Worm (Caenorhabditis elegans) whole organism, L3 larva: ENCODE data around the gene F35E8.7.

Experiments used
- R02D3.7 ChIP-seq: fragments of 150-350 bp; optimal IDR thresholded peaks from 2 replicates; lab custom pipeline; 2014; ENCODE audit warnings: missing biosample characterization, missing genetic modification characterization
- ama-1 ChIP-seq: fragments of 150-350 bp; optimal IDR thresholded peaks from 2 replicates; lab custom pipeline; 2018
- ceh-16 ChIP-seq: sonication (generic microtip); optimal IDR thresholded peaks from 2 replicates; lab custom pipeline; 2017; ENCODE audit warnings: missing biosample characterization, missing genetic modification characterization
- ceh-28 ChIP-seq: fragments of 150-350 bp; optimal IDR thresholded peaks from 2 replicates; lab custom pipeline; 2014; ENCODE audit warnings: missing biosample characterization, missing genetic modification reagents, missing genetic modification characterization
- ceh-9 ChIP-seq: sonication (generic microtip); optimal IDR thresholded peaks from 2 replicates; lab custom pipeline; 2018; ENCODE audit warnings: missing biosample characterization, missing genetic modification characterization
- daf-12 ChIP-seq: fragments of 150-350 bp; optimal IDR thresholded peaks from 2 replicates; lab custom pipeline; 2014; ENCODE audit warnings: missing biosample characterization, missing genetic modification reagents, missing genetic modification characterization
- egl-27 ChIP-seq: sonication (generic microtip); optimal IDR thresholded peaks from 4 replicates; lab custom pipeline; 2017; ENCODE audit warnings: missing biosample characterization, missing genetic modification reagents, missing genetic modification characterization
- egl-5 ChIP-seq: fragments of 150-350 bp; optimal IDR thresholded peaks from 2 replicates; lab custom pipeline; 2017; ENCODE audit warnings: missing biosample characterization, missing genetic modification reagents, missing genetic modification characterization, inconsistent platforms
- elt-2 ChIP-seq: sonication (generic microtip); optimal IDR thresholded peaks from 2 replicates; lab custom pipeline; 2016; ENCODE audit warnings: missing genetic modification reagents, mild to moderate bottlenecking, missing genetic modification characterization, missing compliant biosample characterization
- elt-3 ChIP-seq, 3 experiments: fragments of 150-350 bp in 1 of 3; sonication (generic microtip) in 2 of 3; optimal IDR thresholded peaks; 2 replicates in 2 of 3; 4 replicates in 1 of 3; lab custom pipeline; 2014 to 2017; ENCODE audit warnings: missing biosample characterization in 3 of 3, missing genetic modification characterization in 3 of 3
- eor-1 ChIP-seq, 2 experiments: fragments of 150-350 bp; optimal IDR thresholded peaks; 2 replicates each; lab custom pipeline; 2014 to 2018; ENCODE audit warnings: missing biosample characterization in 2 of 2, missing genetic modification characterization in 2 of 2
- fkh-10 ChIP-seq: sonication (generic microtip); optimal IDR thresholded peaks from 2 replicates; lab custom pipeline; 2017; ENCODE audit warnings: missing biosample characterization, missing genetic modification reagents, missing genetic modification characterization
- fkh-2 ChIP-seq: fragments of 150-350 bp; optimal IDR thresholded peaks from 2 replicates; lab custom pipeline; 2014; ENCODE audit warnings: missing biosample characterization, missing genetic modification reagents, missing genetic modification characterization
- fos-1 ChIP-seq: fragments of 150-350 bp; optimal IDR thresholded peaks from 2 replicates; lab custom pipeline; 2014; ENCODE audit warnings: missing biosample characterization, missing genetic modification characterization
- hmg-11 ChIP-seq: sonication (generic microtip); optimal IDR thresholded peaks from 2 replicates; lab custom pipeline; 2016; ENCODE audit warnings: missing genetic modification characterization, missing compliant biosample characterization
- jun-1 ChIP-seq: fragments of 150-350 bp; optimal IDR thresholded peaks from 2 replicates; lab custom pipeline; 2014; ENCODE audit warnings: missing biosample characterization, missing genetic modification reagents, missing genetic modification characterization
- lin-15B ChIP-seq: fragments of 150-350 bp; optimal IDR thresholded peaks from 2 replicates; lab custom pipeline; 2014; ENCODE audit warnings: missing biosample characterization, missing genetic modification characterization
- lin-39 ChIP-seq: fragments of 150-350 bp; optimal IDR thresholded peaks from 2 replicates; lab custom pipeline; 2018; ENCODE audit warnings: missing biosample characterization, missing genetic modification reagents, missing genetic modification characterization
- mdl-1 ChIP-seq: fragments of 150-350 bp; optimal IDR thresholded peaks from 2 replicates; lab custom pipeline; 2014; ENCODE audit warnings: missing biosample characterization, missing genetic modification characterization
- mml-1 ChIP-seq: fragments of 150-350 bp; sonication (generic microtip); optimal IDR thresholded peaks from 3 replicates; lab custom pipeline; 2014; ENCODE audit warnings: missing biosample characterization, missing genetic modification characterization
- nfya-1 ChIP-seq: sonication (generic microtip); optimal IDR thresholded peaks from 2 replicates; lab custom pipeline; 2017; ENCODE audit warnings: missing genetic modification characterization, mild to moderate bottlenecking, missing compliant biosample characterization, antibody characterized with exemption, moderate library complexity; ENCODE audit not compliant: insufficient read depth
- nhr-11 ChIP-seq: fragments of 150-350 bp; optimal IDR thresholded peaks from 2 replicates; lab custom pipeline; 2014; ENCODE audit warnings: missing biosample characterization, missing genetic modification characterization
- nhr-12 ChIP-seq: fragments of 150-350 bp; optimal IDR thresholded peaks from 2 replicates; lab custom pipeline; 2014; ENCODE audit warnings: missing biosample characterization, missing genetic modification characterization
- nhr-23 ChIP-seq: fragments of 150-350 bp; optimal IDR thresholded peaks from 2 replicates; lab custom pipeline; 2014; ENCODE audit warnings: missing biosample characterization, missing genetic modification reagents, missing genetic modification characterization
- nhr-237 ChIP-seq: fragments of 150-350 bp; optimal IDR thresholded peaks from 2 replicates; lab custom pipeline; 2014; ENCODE audit warnings: missing biosample characterization, missing genetic modification characterization
- nhr-25 ChIP-seq: sonication (generic microtip); optimal IDR thresholded peaks from 2 replicates; lab custom pipeline; 2017; ENCODE audit warnings: missing biosample characterization, missing genetic modification characterization
- nhr-28 ChIP-seq: fragments of 150-350 bp; optimal IDR thresholded peaks from 2 replicates; lab custom pipeline; 2014; ENCODE audit warnings: missing biosample characterization, missing genetic modification characterization
- nhr-43 ChIP-seq: sonication (generic microtip); optimal IDR thresholded peaks from 2 replicates; lab custom pipeline; 2016; ENCODE audit warnings: mild to moderate bottlenecking, missing genetic modification characterization, missing compliant biosample characterization; ENCODE audit not compliant: poor library complexity, severe bottlenecking
- nhr-67 ChIP-seq: fragments of 150-350 bp; optimal IDR thresholded peaks from 2 replicates; lab custom pipeline; 2014; ENCODE audit warnings: missing biosample characterization, missing genetic modification characterization
- nhr-76 ChIP-seq: fragments of 150-350 bp; sonication (generic microtip); optimal IDR thresholded peaks from 5 replicates; lab custom pipeline; 2014; ENCODE audit warnings: missing biosample characterization, missing genetic modification characterization
- nhr-77 ChIP-seq: fragments of 150-350 bp; optimal IDR thresholded peaks from 2 replicates; lab custom pipeline; 2014; ENCODE audit warnings: missing biosample characterization, missing genetic modification characterization
- pha-4 ChIP-seq: fragments of 150-350 bp; optimal IDR thresholded peaks from 2 replicates; lab custom pipeline; 2014; ENCODE audit warnings: missing biosample characterization, missing genetic modification reagents, missing genetic modification characterization
- pqm-1 ChIP-seq: fragments of 150-350 bp; optimal IDR thresholded peaks from 2 replicates; lab custom pipeline; 2017; ENCODE audit warnings: missing biosample characterization, missing genetic modification characterization, inconsistent platforms
- sea-2 ChIP-seq: fragments of 150-350 bp; sonication (generic microtip); optimal IDR thresholded peaks from 4 replicates; lab custom pipeline; 2014; ENCODE audit warnings: missing biosample characterization, missing genetic modification reagents, missing genetic modification characterization
- skn-1 ChIP-seq: fragments of 150-350 bp; optimal IDR thresholded peaks from 2 replicates; lab custom pipeline; 2014; ENCODE audit warnings: missing biosample characterization, missing genetic modification characterization
- snpc-4 ChIP-seq: fragments of 150-350 bp; optimal IDR thresholded peaks from 2 replicates; lab custom pipeline; 2014; ENCODE audit warnings: missing biosample characterization, missing genetic modification characterization
- unc-39 ChIP-seq: sonication (generic microtip); optimal IDR thresholded peaks from 4 replicates; lab custom pipeline; 2017; ENCODE audit warnings: missing biosample characterization, missing genetic modification characterization
- unc-62 ChIP-seq: fragments of 150-350 bp; sonication (generic microtip); optimal IDR thresholded peaks from 4 replicates; lab custom pipeline; 2014; ENCODE audit warnings: missing biosample characterization, missing genetic modification reagents, missing genetic modification characterization
- ztf-11 ChIP-seq: fragments of 150-350 bp; optimal IDR thresholded peaks from 2 replicates; lab custom pipeline; 2014; ENCODE audit warnings: missing biosample characterization, missing genetic modification characterization
- ztf-4 ChIP-seq: fragments of 150-350 bp; optimal IDR thresholded peaks from 2 replicates; lab custom pipeline; 2014; ENCODE audit warnings: missing biosample characterization, missing genetic modification characterization

The F35E8.7 gene

DNA sequence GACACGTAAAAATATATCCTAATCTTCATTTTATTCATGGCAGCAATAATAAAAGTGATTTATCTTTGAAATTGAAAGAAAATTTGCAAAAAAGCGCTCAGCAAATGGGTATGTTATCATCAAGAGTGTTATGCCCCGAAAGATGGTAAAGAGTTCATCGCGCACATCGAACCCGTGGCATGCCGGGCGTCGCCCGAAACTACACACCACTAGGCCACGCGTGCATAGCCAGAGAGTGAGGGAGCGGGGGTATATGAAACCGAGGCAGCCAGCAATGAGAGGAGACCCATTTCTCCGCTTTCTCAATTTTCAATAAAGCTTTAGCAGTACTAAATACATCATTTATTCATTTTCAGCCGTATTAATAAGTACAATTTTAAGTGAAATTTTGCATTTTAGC, 40.1 kb upstream of the F35E8.7 start (continued):
- peak; percentile 36 for TF ChIP-seq lin-15B (tag; lab: Kevin White, UChicago)

DNA sequence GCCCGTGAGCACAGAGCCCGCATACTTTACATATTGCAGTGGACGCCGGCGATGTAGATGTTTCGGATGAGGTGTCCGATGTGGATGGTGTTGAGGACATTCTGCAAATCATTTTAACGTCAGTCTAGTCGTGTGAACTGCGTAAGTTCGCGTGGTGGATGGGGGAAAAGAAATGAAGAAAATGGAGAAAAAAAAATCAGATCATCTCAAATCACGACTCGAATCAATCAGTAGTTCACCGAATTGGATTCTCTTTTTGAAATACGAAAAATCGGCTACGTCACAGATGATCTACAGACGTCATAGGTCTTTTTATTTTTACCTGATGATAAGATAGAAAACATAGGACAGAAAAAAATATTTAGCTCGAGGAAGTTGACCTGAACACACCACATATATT, 37.5 kb upstream of the F35E8.7 start, which contains the start of gene nhr-102:
nhr-102 (minus strand) TSS at position 101 of the 400 bp plus-strand sequence.
- no peak for TF ChIP-seq lin-39 (tag; lab: Kevin White, UChicago)
- no peak for TF ChIP-seq nhr-28 (tag; lab: Kevin White, UChicago)
- no peak for TF ChIP-seq pha-4 (tag; lab: Kevin White, UChicago)
- TF ChIP-seq daf-12 (tag; lab: Kevin White, UChicago) = no peak
- no peak for TF ChIP-seq nhr-77 (tag; lab: Kevin White, UChicago)
- TF ChIP-seq nhr-23 (tag; lab: Kevin White, UChicago) = no peak
- TF ChIP-seq ceh-9 (tag; lab: Kevin White, UChicago) = no peak
- peak; percentile 25 for TF ChIP-seq elt-2 (tag; lab: Kevin White, UChicago)
- no peak for TF ChIP-seq ztf-11

DNA sequence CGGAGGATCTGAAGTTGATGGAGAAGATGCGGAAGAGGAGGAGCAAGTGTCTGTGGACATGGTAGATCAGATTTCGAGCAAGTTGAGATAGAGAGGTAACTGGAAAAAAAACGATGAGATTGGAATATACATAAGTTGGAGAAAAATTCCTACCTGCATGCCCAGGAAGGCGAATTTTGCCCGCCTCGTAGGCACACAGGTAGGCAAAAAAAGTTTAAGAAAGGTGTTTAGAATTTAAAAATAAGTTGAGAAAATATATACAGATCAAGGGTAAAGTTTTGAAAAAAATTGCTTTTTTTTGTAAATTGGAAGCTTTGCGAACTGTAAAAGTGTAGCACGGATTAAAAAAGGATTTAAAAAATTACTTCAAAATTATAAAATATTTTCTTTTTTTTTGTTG, 34.3 kb upstream of the F35E8.7 start, which contains the start of gene nhr-84:
nhr-84 (minus strand) TSS at position 101 of the 400 bp plus-strand sequence.
- no peak for TF ChIP-seq jun-1
- TF ChIP-seq nhr-43 (tag; lab: Kevin White, UChicago) = no peak
- TF ChIP-seq ztf-11 = no peak
- no peak for TF ChIP-seq nhr-237 (tag; lab: Kevin White, UChicago)
- TF ChIP-seq nhr-12 = no peak
- TF ChIP-seq ztf-4 (tag; lab: Kevin White, UChicago) = no peak
- TF ChIP-seq eor-1 (tag; optimal IDR thresholded peaks at IDR 0.05; lab: Kevin White, UChicago) = no peak
- no peak for TF ChIP-seq pqm-1 (tag; lab: Kevin White, UChicago)
- no peak for TF ChIP-seq pha-4 (tag; lab: Kevin White, UChicago)
- no peak for TF ChIP-seq nhr-67 (tag; lab: Kevin White, UChicago)
- no peak for TF ChIP-seq fkh-2
- TF ChIP-seq nhr-77 (tag; lab: Kevin White, UChicago) = no peak
- TF ChIP-seq unc-39 (tag; lab: Kevin White, UChicago) = no peak
- no peak for TF ChIP-seq nhr-11 (tag; lab: Kevin White, UChicago)
- TF ChIP-seq sea-2 (GFP tag; lab: Kevin White, UChicago) = no peak
- no peak for TF ChIP-seq mdl-1 (tag; lab: Kevin White, UChicago)
- no peak for TF ChIP-seq nhr-23 (tag; lab: Kevin White, UChicago)
- no peak for TF ChIP-seq ama-1
- TF ChIP-seq unc-62 (GFP tag; lab: Kevin White, UChicago) = no peak

DNA sequence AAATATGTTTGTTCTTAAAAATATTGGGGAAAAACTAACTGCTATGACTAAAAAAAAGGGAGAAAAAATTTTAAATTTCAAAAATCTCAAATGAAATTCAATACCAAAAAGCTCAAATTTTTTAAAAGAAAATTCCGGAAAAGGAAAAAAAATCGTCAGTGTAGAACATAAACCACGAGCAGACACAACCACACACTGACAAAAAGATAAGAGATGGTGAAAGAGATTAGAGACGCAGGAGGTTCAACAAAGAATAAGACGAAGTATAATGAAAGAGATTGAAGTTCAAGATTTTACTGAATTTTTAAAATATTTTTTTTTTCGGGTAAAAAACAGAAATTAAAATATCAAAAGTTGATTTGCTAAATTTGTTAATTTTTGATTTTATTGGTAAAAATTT, 33.8 kb upstream of the F35E8.7 start:
- TF ChIP-seq pha-4 (tag; lab: Kevin White, UChicago) (peak; percentile 26), elt-2 (tag; lab: Kevin White, UChicago) (peak; percentile 52), pqm-1 (tag; lab: Kevin White, UChicago) (peak; percentile 66), nhr-43 (tag; lab: Kevin White, UChicago) (no peak)
- TF ChIP-seq, all 47 proteins: peak for 3

DNA sequence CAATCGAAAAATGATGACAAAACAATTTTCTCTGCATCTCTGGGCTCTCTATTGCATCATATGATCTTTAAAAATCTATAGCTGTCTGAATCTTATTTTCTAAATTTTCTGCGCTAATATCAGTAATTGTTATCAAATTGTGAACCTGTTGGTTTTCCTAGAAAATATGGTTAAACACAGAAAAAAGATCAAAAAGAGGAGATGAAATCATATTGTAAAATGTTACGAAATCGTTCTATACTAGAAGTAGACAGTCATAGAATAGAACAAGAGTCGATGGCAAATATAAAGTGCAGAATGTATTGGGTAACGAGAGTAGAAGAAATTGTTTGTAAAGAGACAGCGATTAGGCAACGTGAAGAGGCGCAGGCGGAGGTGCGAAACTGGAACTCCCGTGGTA, 33.1 kb upstream of the F35E8.7 start:
- TF ChIP-seq nhr-25 (tag; lab: Kevin White, UChicago) = peak; percentile 36
- TF ChIP-seq skn-1 (tag; lab: Kevin White, UChicago) = peak; percentile 97
- no peak for TF ChIP-seq unc-39 (tag; lab: Kevin White, UChicago)
- no peak for TF ChIP-seq nhr-77 (tag; lab: Kevin White, UChicago)
- TF ChIP-seq nhr-67 (tag; lab: Kevin White, UChicago) = no peak
- no peak for TF ChIP-seq nhr-237 (tag; lab: Kevin White, UChicago)
- no peak for TF ChIP-seq snpc-4 (tag; lab: Kevin White, UChicago)
- TF ChIP-seq elt-2 (tag; lab: Kevin White, UChicago) = peak; percentile 76
- TF ChIP-seq lin-39 (tag; lab: Kevin White, UChicago) = no peak
- TF ChIP-seq daf-12 (tag; lab: Kevin White, UChicago) = no peak
- TF ChIP-seq nhr-76 (tag; lab: Kevin White, UChicago) = no peak
- no peak for TF ChIP-seq ceh-16 (tag; lab: Kevin White, UChicago)
- peak; percentile 84 for TF ChIP-seq pha-4 (tag; lab: Kevin White, UChicago)
- no peak for TF ChIP-seq ceh-9 (tag; lab: Kevin White, UChicago)
- TF ChIP-seq pqm-1 (tag; lab: Kevin White, UChicago) = peak; percentile 62
- peak; percentile 68 for TF ChIP-seq ceh-28 (tag; lab: Kevin White, UChicago)
- TF ChIP-seq hmg-11 (tag; lab: Kevin White, UChicago) = peak; percentile 34
- no peak for TF ChIP-seq mml-1 (tag; lab: Kevin White, UChicago)
- TF ChIP-seq fos-1 (tag; lab: Kevin White, UChicago) = no peak
- TF ChIP-seq fkh-10 = no peak
- no peak for TF ChIP-seq nhr-43 (tag; lab: Kevin White, UChicago)
- no peak for TF ChIP-seq ztf-4 (tag; lab: Kevin White, UChicago)
- no peak for TF ChIP-seq nhr-28 (tag; lab: Kevin White, UChicago)
- TF ChIP-seq egl-27 (tag; lab: Kevin White, UChicago) = peak; percentile 63
- TF ChIP-seq nhr-11 (tag; lab: Kevin White, UChicago) = no peak
- peak in 1 of 3 experiments; percentile 8 for TF ChIP-seq elt-3 (tag; optimal IDR thresholded peaks at IDR 0.05; lab: Kevin White, UChicago)
- TF ChIP-seq nfya-1 (tag; lab: Kevin White, UChicago) = peak; percentile 18
- peak; percentile 69 for TF ChIP-seq jun-1
- no peak for TF ChIP-seq egl-5 (tag; lab: Kevin White, UChicago)
- TF ChIP-seq R02D3.7 (tag; lab: Kevin White, UChicago) = no peak
- no peak for TF ChIP-seq eor-1 (tag; optimal IDR thresholded peaks at IDR 0.05; lab: Kevin White, UChicago)
- TF ChIP-seq nhr-23 (tag; lab: Kevin White, UChicago) = no peak
- peak; percentile 15 for TF ChIP-seq lin-15B (tag; lab: Kevin White, UChicago)
- no peak for TF ChIP-seq fkh-2
